Worm (Caenorhabditis elegans): ENCODE data around the gene C44H9.5.

DNA sequence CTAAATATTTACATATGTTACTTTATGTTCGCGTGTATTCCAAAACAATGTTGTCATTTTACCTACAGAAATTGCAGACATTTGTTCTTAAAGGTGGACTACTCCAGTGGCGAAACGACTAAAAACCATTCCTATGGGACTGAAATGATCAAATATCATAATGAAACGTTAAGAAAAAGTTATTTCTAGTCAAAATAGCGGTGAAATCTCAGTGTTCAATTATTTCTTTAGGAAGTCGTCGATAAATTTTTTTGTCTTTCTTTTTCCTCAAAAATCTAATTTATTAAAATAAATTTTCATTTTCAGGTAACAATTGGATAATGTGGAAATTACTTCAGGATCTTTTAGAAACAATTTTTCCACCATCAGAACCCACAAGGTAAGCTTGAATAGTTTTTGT is 14.3 kb downstream of the C44H9.5 start, which contains the start of gene C44H9.4:
- TF ChIP-seq daf-8 (GFP tag; IDR thresholded peaks at IDR 0.05): no peak
- no peak for TF ChIP-seq nhr-77 (tag; optimal IDR thresholded peaks at IDR 0.05)
- TF ChIP-seq set-16 (GFP tag; IDR thresholded peaks at IDR 0.05): no peak
- no peak for TF ChIP-seq spr-1 (tag; optimal IDR thresholded peaks at IDR 0.05)
- no peak for TF ChIP-seq egl-27 (tag; optimal IDR thresholded peaks at IDR 0.05)
- TF ChIP-seq nhr-11 (tag; optimal IDR thresholded peaks at IDR 0.05): no peak
- TF ChIP-seq dmd-9 (GFP tag; IDR thresholded peaks at IDR 0.05): no peak
- TF ChIP-seq fkh-10 (GFP tag; optimal IDR thresholded peaks at IDR 0.05): no peak
- TF ChIP-seq nhr-237 (tag; optimal IDR thresholded peaks at IDR 0.05): no peak
